Fruit fly (Drosophila melanogaster) whole organism, embryonic: ENCODE measurements around the gene CG13894.
A peak's percentile ranks its signal among the peaks of the same experiment; 100 is the strongest.

Experiments used
- CG14667 ChIP-seq: fragments of 200-800 bp; sonication (Bioruptor generic); IDR thresholded peaks from 2 replicates; pipeline ENCODE4 v1.3.6; 2022; ENCODE audit warnings: missing biosample characterization, missing genetic modification characterization
- CG2889 ChIP-seq: fragments of 200-800 bp; sonication (Bioruptor generic); IDR thresholded peaks from 3 replicates; pipeline ENCODE4 v1.3.6; 2022; ENCODE audit warnings: missing biosample characterization, missing genetic modification characterization
- CG33557 ChIP-seq: fragments of 200-800 bp; sonication (Bioruptor generic); optimal IDR thresholded peaks from 2 replicates; lab custom pipeline; 2019; ENCODE audit warnings: missing biosample characterization, mild to moderate bottlenecking, missing genetic modification characterization, moderate library complexity
- CG3838 ChIP-seq: fragments of 200-800 bp; sonication (Bioruptor generic); optimal IDR thresholded peaks from 3 replicates; lab custom pipeline; 2016; ENCODE audit warnings: missing biosample characterization, missing genetic modification characterization
- CG6791 ChIP-seq: fragments of 200-800 bp; sonication (Bioruptor generic); IDR thresholded peaks from 3 replicates; pipeline ENCODE4 v1.3.6; 2022; ENCODE audit warnings: missing biosample characterization, missing genetic modification characterization; ENCODE audit not compliant: partially characterized antibody
- CG6854 ChIP-seq: fragments of 200-800 bp; sonication (Bioruptor generic); optimal IDR thresholded peaks from 3 replicates; lab custom pipeline; 2017; ENCODE audit warnings: missing biosample characterization, mild to moderate bottlenecking, missing genetic modification characterization
- CG9437 ChIP-seq: fragments of 200-800 bp; sonication (Bioruptor generic); optimal IDR thresholded peaks from 2 replicates; lab custom pipeline; 2018; ENCODE audit warnings: missing biosample characterization, mild to moderate bottlenecking, missing genetic modification characterization
- HLH54F ChIP-seq: fragments of 200-800 bp; sonication (Bioruptor generic); optimal IDR thresholded peaks from 3 replicates; lab custom pipeline; 2016; ENCODE audit warnings: missing biosample characterization, missing genetic modification characterization
- Usf ChIP-seq: fragments of 200-800 bp; sonication (Bioruptor generic); optimal IDR thresholded peaks from 2 replicates; lab custom pipeline; 2017; ENCODE audit warnings: missing genotype, missing biosample characterization, missing genetic modification characterization
- YL-1 ChIP-seq: fragments of 200-800 bp; sonication (Bioruptor generic); optimal IDR thresholded peaks from 3 replicates; lab custom pipeline; 2017; ENCODE audit warnings: missing biosample characterization, mild to moderate bottlenecking, missing genetic modification characterization
- gfzf ChIP-seq: fragments of 200-800 bp; sonication (Bioruptor generic); optimal IDR thresholded peaks from 2 replicates; lab custom pipeline; 2016; ENCODE audit warnings: missing biosample characterization, mild to moderate bottlenecking, missing genetic modification characterization, moderate library complexity
- gsb-n ChIP-seq: fragments of 200-800 bp; sonication (Bioruptor generic); optimal IDR thresholded peaks from 3 replicates; lab custom pipeline; 2018; ENCODE audit warnings: missing biosample characterization, mild to moderate bottlenecking, missing genetic modification characterization
- knrl ChIP-seq: fragments of 200-800 bp; sonication (Bioruptor generic); IDR thresholded peaks from 3 replicates; pipeline ENCODE4 v1.3.6; 2022; ENCODE audit warnings: missing biosample characterization, missing genetic modification characterization; ENCODE audit not compliant: partially characterized antibody
- tup ChIP-seq: fragments of 200-800 bp; sonication (Bioruptor generic); optimal IDR thresholded peaks from 2 replicates; lab custom pipeline; 2016; ENCODE audit warnings: missing biosample characterization, mild to moderate bottlenecking, missing genetic modification characterization, moderate library complexity

dm6 chr3L:675856-676255 lies 23.1 kb downstream of the CG13894 start:
- no peak for TF ChIP-seq CG6854 (GFP tag; lab: Kevin White, UChicago)
- peak; percentile 57 for TF ChIP-seq gsb-n (tag; lab: Kevin White, UChicago)
- TF ChIP-seq tup (GFP tag; lab: Kevin White, UChicago): no peak
- no peak for TF ChIP-seq gfzf (GFP tag; lab: Kevin White, UChicago)
- no peak for TF ChIP-seq Usf
- no peak for TF ChIP-seq CG9437 (GFP tag; lab: Kevin White, UChicago)
- no peak for TF ChIP-seq CG6791 (GFP tag; lab: Robert Waterston, UW)
- no peak for TF ChIP-seq CG3838 (GFP tag; lab: Kevin White, UChicago)
- TF ChIP-seq YL-1: no peak
- TF ChIP-seq HLH54F (GFP tag; lab: Kevin White, UChicago): no peak
- TF ChIP-seq CG33557 (GFP tag; lab: Kevin White, UChicago): no peak
- no peak for TF ChIP-seq CG14667 (GFP tag; lab: Robert Waterston, UW)
- no peak for TF ChIP-seq CG2889 (GFP tag; lab: Robert Waterston, UW)
- TF ChIP-seq knrl (GFP tag; lab: Robert Waterston, UW): no peak
